Worm (Caenorhabditis elegans) whole organism, midembryonic: Measurements from ENCODE around the gene C37C3.2.

Experiments
- T22C8.4 ChIP-seq: fragments of 200-800 bp; sonication (Bioruptor generic); IDR thresholded peaks from 2 replicates; pipeline ENCODE4 v1.3.6; 2022; ENCODE audit warnings: missing genetic modification characterization, missing compliant biosample characterization
- cog-1 ChIP-seq: sonication (generic microtip); optimal IDR thresholded peaks from 2 replicates; lab custom pipeline; 2016; ENCODE audit warnings: missing genetic modification characterization, missing compliant biosample characterization
- flt-1 ChIP-seq: fragments of 200-800 bp; sonication (Bioruptor generic); IDR thresholded peaks from 2 replicates; pipeline ENCODE4 v1.3.6; 2022; ENCODE audit warnings: missing genetic modification characterization, missing compliant biosample characterization
- klf-2 ChIP-seq: fragments of 200-800 bp; sonication (Bioruptor generic); conservative IDR thresholded peaks from 2 replicates; pipeline ENCODE4 v1.3.6; 2022; ENCODE audit warnings: missing genetic modification reagents, missing genetic modification characterization, missing compliant biosample characterization
- med-1 ChIP-seq: sonication (generic microtip); optimal IDR thresholded peaks from 2 replicates; lab custom pipeline; 2017; ENCODE audit warnings: missing genetic modification characterization, mild to moderate bottlenecking, missing compliant biosample characterization, antibody characterized with exemption, missing genetic modification reagents; ENCODE audit not compliant: insufficient read depth
- tab-1 ChIP-seq: fragments of 200-800 bp; sonication (Bioruptor generic); IDR thresholded peaks from 2 replicates; pipeline ENCODE4 v1.3.6; 2022; ENCODE audit warnings: missing genetic modification characterization, missing compliant biosample characterization
- ztf-23 ChIP-seq: fragments of 200-800 bp; sonication (Bioruptor generic); IDR thresholded peaks from 2 replicates; pipeline ENCODE4 v1.3.6; 2022; ENCODE audit warnings: missing genetic modification reagents, missing genetic modification characterization, missing compliant biosample characterization
- ztf-29 ChIP-seq: fragments of 200-800 bp; sonication (Bioruptor generic); IDR thresholded peaks from 2 replicates; pipeline ENCODE4 v1.3.6; 2022; ENCODE audit warnings: missing genetic modification reagents, missing genetic modification characterization, missing compliant biosample characterization

DNA sequence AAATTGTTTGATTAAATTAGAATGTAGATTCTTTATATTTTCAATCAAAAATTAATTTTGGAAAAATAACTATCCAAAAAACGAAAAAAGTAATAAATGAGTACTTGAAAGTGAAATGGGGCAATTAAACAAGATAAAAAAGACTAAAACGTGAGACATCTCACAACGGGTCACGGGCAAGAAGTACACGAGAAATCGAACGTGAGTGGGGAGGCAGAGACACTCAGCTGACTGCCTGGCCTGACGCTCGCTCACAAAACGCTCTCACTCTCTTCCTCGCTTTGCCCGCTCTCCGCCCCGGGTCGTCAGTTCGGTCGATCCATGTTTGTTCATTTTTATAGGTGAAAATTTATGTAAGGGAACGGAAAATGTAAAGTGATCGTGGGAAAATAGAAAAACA is 7.5 kb upstream of the C37C3.2 start:
- TF ChIP-seq T22C8.4 (GFP tag; lab: Robert Waterston, UW) (no peak), ztf-29 (no peak), flt-1 (no peak), med-1 (GFP tag; lab: Kevin White, UChicago) (no peak), ztf-23 (GFP tag; lab: Robert Waterston, UW) (no peak), tab-1 (GFP tag; lab: Robert Waterston, UW) (no peak), cog-1 (tag; lab: Kevin White, UChicago) (peak; percentile 1), klf-2 (GFP tag; lab: Robert Waterston, UW) (no peak)
